Worm (Caenorhabditis elegans) whole organism, young adult: ENCODE data around the gene srlf-36.

Source experiments
- B0261.1 ChIP-seq: sonication (generic microtip); optimal IDR thresholded peaks from 2 replicates; lab custom pipeline; 2016; ENCODE audit warnings: mild to moderate bottlenecking, missing genetic modification characterization, moderate library complexity, missing compliant biosample characterization
- B0336.3 ChIP-seq: fragments of 200-800 bp; sonication (Bioruptor generic); IDR thresholded peaks from 2 replicates; pipeline ENCODE4 v1.3.6; 2022; ENCODE audit warnings: missing genetic modification characterization, missing compliant biosample characterization
- C17E4.6 ChIP-seq: fragments of 200-800 bp; sonication (Bioruptor generic); IDR thresholded peaks from 2 replicates; pipeline ENCODE4 v1.3.6; 2022; ENCODE audit warnings: missing genetic modification reagents, missing genetic modification characterization, missing compliant biosample characterization
- D2030.7 ChIP-seq: fragments of 200-800 bp; sonication (Bioruptor generic); IDR thresholded peaks from 2 replicates; pipeline ENCODE4 v1.3.6; 2022; ENCODE audit warnings: missing genetic modification reagents, missing genetic modification characterization, missing compliant biosample characterization
- F10E7.11 ChIP-seq: sonication (generic microtip); optimal IDR thresholded peaks from 2 replicates; lab custom pipeline; 2017; ENCODE audit warnings: mild to moderate bottlenecking, missing genetic modification characterization, moderate library complexity, missing compliant biosample characterization
- F23B12.7 ChIP-seq: sonication (generic microtip); optimal IDR thresholded peaks from 2 replicates; lab custom pipeline; 2017; ENCODE audit warnings: missing genetic modification characterization, mild to moderate bottlenecking, missing compliant biosample characterization, antibody characterized with exemption, moderate library complexity; ENCODE audit not compliant: insufficient read depth
- F37B4.10 ChIP-seq: fragments of 200-800 bp; sonication (Bioruptor generic); IDR thresholded peaks from 2 replicates; pipeline ENCODE4 v1.3.6; 2022; ENCODE audit warnings: missing genetic modification characterization, missing compliant biosample characterization
- F49E8.2 ChIP-seq: sonication (generic microtip); optimal IDR thresholded peaks from 3 replicates; lab custom pipeline; 2017; ENCODE audit warnings: missing genetic modification characterization, mild to moderate bottlenecking, missing compliant biosample characterization, antibody characterized with exemption, moderate library complexity; ENCODE audit not compliant: insufficient read depth
- K12H6.12 ChIP-seq: fragments of 200-800 bp; sonication (Bioruptor generic); optimal IDR thresholded peaks from 2 replicates; lab custom pipeline; 2018; ENCODE audit warnings: mild to moderate bottlenecking, missing genetic modification characterization, missing compliant biosample characterization
- T07F8.4 ChIP-seq: sonication (generic microtip); optimal IDR thresholded peaks from 2 replicates; lab custom pipeline; 2016; ENCODE audit warnings: mild to moderate bottlenecking, missing genetic modification characterization, moderate library complexity, missing compliant biosample characterization
- Y79H2A.3 ChIP-seq: fragments of 200-800 bp; sonication (Bioruptor generic); conservative IDR thresholded peaks from 2 replicates; pipeline ENCODE4 v1.3.6; 2022; ENCODE audit warnings: missing genetic modification reagents, missing genetic modification characterization, missing compliant biosample characterization
- attf-6 ChIP-seq: fragments of 200-800 bp; sonication (Bioruptor generic); IDR thresholded peaks from 2 replicates; pipeline ENCODE4 v1.3.6; 2022; ENCODE audit warnings: missing genetic modification reagents, missing genetic modification characterization, missing compliant biosample characterization
- cebp-2 ChIP-seq: fragments of 200-800 bp; sonication (Bioruptor generic); IDR thresholded peaks from 2 replicates; pipeline ENCODE4 v1.3.6; 2022; ENCODE audit warnings: missing genetic modification characterization, missing compliant biosample characterization
- ceh-100 ChIP-seq: fragments of 200-800 bp; sonication (Bioruptor generic); IDR thresholded peaks from 2 replicates; pipeline ENCODE4 v1.3.6; 2022; ENCODE audit warnings: missing genetic modification reagents, missing genetic modification characterization, missing compliant biosample characterization
- ceh-27 ChIP-seq: fragments of 200-800 bp; sonication (Bioruptor generic); optimal IDR thresholded peaks from 2 replicates; lab custom pipeline; 2018; ENCODE audit warnings: mild to moderate bottlenecking, missing genetic modification characterization, moderate library complexity, missing compliant biosample characterization
- ceh-58 ChIP-seq: fragments of 200-800 bp; sonication (Bioruptor generic); IDR thresholded peaks from 2 replicates; pipeline ENCODE4 v1.3.6; 2022; ENCODE audit warnings: missing genetic modification characterization, missing compliant biosample characterization
- die-1 ChIP-seq: sonication (generic microtip); optimal IDR thresholded peaks from 2 replicates; lab custom pipeline; 2016; ENCODE audit warnings: missing genotype, mild to moderate bottlenecking, missing genetic modification characterization, missing compliant biosample characterization
- dpff-1 ChIP-seq: sonication (generic microtip); optimal IDR thresholded peaks from 2 replicates; lab custom pipeline; 2017; ENCODE audit warnings: mild to moderate bottlenecking, missing genetic modification characterization, missing compliant biosample characterization
- dpl-1 ChIP-seq: fragments of 150-350 bp; optimal IDR thresholded peaks from 2 replicates; lab custom pipeline; 2014; ENCODE audit warnings: missing biosample characterization, missing genetic modification reagents, missing genetic modification characterization
- fkh-3 ChIP-seq: sonication (generic microtip); optimal IDR thresholded peaks from 2 replicates; lab custom pipeline; 2016; ENCODE audit warnings: mild to moderate bottlenecking, missing genetic modification characterization, missing compliant biosample characterization
- hrde-1 ChIP-seq: sonication (generic microtip); optimal IDR thresholded peaks from 2 replicates; lab custom pipeline; 2016; ENCODE audit warnings: missing genetic modification characterization, mild to moderate bottlenecking, missing compliant biosample characterization, moderate library complexity, missing genotype, missing genetic modification reagents, borderline replicate concordance
- hsf-1 ChIP-seq: fragments of 200-800 bp; sonication (Bioruptor generic); IDR thresholded peaks from 2 replicates; pipeline ENCODE4 v1.3.6; 2022; ENCODE audit warnings: missing genetic modification reagents, missing genetic modification characterization, missing compliant biosample characterization
- let-526 ChIP-seq: fragments of 200-800 bp; sonication (Bioruptor generic); IDR thresholded peaks from 2 replicates; pipeline ENCODE4 v1.3.6; 2022; ENCODE audit warnings: missing genetic modification reagents, missing genetic modification characterization, missing compliant biosample characterization
- let-607 ChIP-seq, 2 experiments: fragments of 200-800 bp in 1 of 2; sonication (Bioruptor generic) in 1 of 2; sonication (generic microtip) in 1 of 2; optimal IDR thresholded peaks; 2 replicates each; lab custom pipeline; 2016 to 2018; ENCODE audit warnings: mild to moderate bottlenecking in 2 of 2, missing compliant biosample characterization in 2 of 2, missing genetic modification characterization in 2 of 2, moderate library complexity in 2 of 2, missing genotype in 1 of 2
- lin-26 ChIP-seq: fragments of 200-800 bp; sonication (Bioruptor generic); IDR thresholded peaks from 2 replicates; pipeline ENCODE4 v1.3.6; 2022; ENCODE audit warnings: missing genetic modification reagents, missing genetic modification characterization, missing compliant biosample characterization
- lin-54 ChIP-seq: fragments of 200-800 bp; sonication (Bioruptor generic); optimal IDR thresholded peaks from 2 replicates; lab custom pipeline; 2018; ENCODE audit warnings: mild to moderate bottlenecking, missing genetic modification characterization, missing compliant biosample characterization
- lsy-27 ChIP-seq: sonication (generic microtip); optimal IDR thresholded peaks from 2 replicates; lab custom pipeline; 2017; ENCODE audit warnings: missing genetic modification characterization, mild to moderate bottlenecking, missing compliant biosample characterization, antibody characterized with exemption, missing genotype, borderline replicate concordance; ENCODE audit not compliant: insufficient read depth
- madf-10 ChIP-seq: sonication (generic microtip); optimal IDR thresholded peaks from 2 replicates; lab custom pipeline; 2016; ENCODE audit warnings: mild to moderate bottlenecking, missing genetic modification characterization, missing compliant biosample characterization
- madf-3 ChIP-seq: fragments of 200-800 bp; sonication (Bioruptor generic); IDR thresholded peaks from 2 replicates; pipeline ENCODE4 v1.3.6; 2022; ENCODE audit warnings: missing genetic modification reagents, missing genetic modification characterization, missing compliant biosample characterization
- mel-28 ChIP-seq: sonication (generic microtip); optimal IDR thresholded peaks from 2 replicates; lab custom pipeline; 2016; ENCODE audit warnings: borderline replicate concordance, mild to moderate bottlenecking, missing genetic modification characterization, missing compliant biosample characterization
- mxl-1 ChIP-seq: sonication (generic microtip); optimal IDR thresholded peaks from 2 replicates; lab custom pipeline; 2016; ENCODE audit warnings: missing genetic modification characterization, missing compliant biosample characterization
- nfya-1 ChIP-seq: sonication (generic microtip); optimal IDR thresholded peaks from 2 replicates; lab custom pipeline; 2017; ENCODE audit warnings: antibody characterized with exemption, missing compliant biosample characterization, missing genetic modification characterization, borderline replicate concordance; ENCODE audit not compliant: insufficient read depth
- nhr-120 ChIP-seq: fragments of 200-800 bp; sonication (Bioruptor generic); IDR thresholded peaks from 2 replicates; pipeline ENCODE4 v1.3.6; 2022; ENCODE audit warnings: missing genetic modification characterization, missing compliant biosample characterization
- nhr-179 ChIP-seq: sonication (generic microtip); optimal IDR thresholded peaks from 2 replicates; lab custom pipeline; 2016; ENCODE audit warnings: mild to moderate bottlenecking, missing genetic modification characterization, missing compliant biosample characterization
- nhr-27 ChIP-seq: fragments of 200-800 bp; sonication (Bioruptor generic); optimal IDR thresholded peaks from 2 replicates; lab custom pipeline; 2018; ENCODE audit warnings: mild to moderate bottlenecking, missing genetic modification characterization, moderate library complexity, missing compliant biosample characterization
- nhr-80 ChIP-seq: sonication (generic microtip); optimal IDR thresholded peaks from 2 replicates; lab custom pipeline; 2016; ENCODE audit warnings: missing genetic modification characterization, missing compliant biosample characterization
- nhr-90 ChIP-seq: sonication (generic microtip); optimal IDR thresholded peaks from 2 replicates; lab custom pipeline; 2016; ENCODE audit warnings: missing genotype, mild to moderate bottlenecking, missing genetic modification characterization, missing compliant biosample characterization
- rcor-1 ChIP-seq: fragments of 200-800 bp; sonication (Bioruptor generic); IDR thresholded peaks from 2 replicates; pipeline ENCODE4 v1.3.6; 2022; ENCODE audit warnings: missing genetic modification reagents, missing genetic modification characterization, missing compliant biosample characterization
- tbx-9 ChIP-seq: sonication (generic microtip); optimal IDR thresholded peaks from 2 replicates; lab custom pipeline; 2016; ENCODE audit warnings: borderline replicate concordance, missing genetic modification characterization, inconsistent platforms, missing compliant biosample characterization
- zfh-2 ChIP-seq: fragments of 200-800 bp; sonication (Bioruptor generic); conservative IDR thresholded peaks from 2 replicates; pipeline ENCODE4 v1.3.6; 2022; ENCODE audit warnings: missing genetic modification reagents, missing genetic modification characterization, missing compliant biosample characterization
- ztf-18 ChIP-seq: sonication (generic microtip); optimal IDR thresholded peaks from 2 replicates; lab custom pipeline; 2016; ENCODE audit warnings: missing genotype, mild to moderate bottlenecking, missing genetic modification characterization, missing compliant biosample characterization
- ztf-25 ChIP-seq: fragments of 200-800 bp; sonication (Bioruptor generic); IDR thresholded peaks from 2 replicates; pipeline ENCODE4 v1.3.6; 2022; ENCODE audit warnings: missing genetic modification reagents, missing genetic modification characterization, missing compliant biosample characterization
- ztf-26 ChIP-seq: sonication (generic microtip); optimal IDR thresholded peaks from 2 replicates; lab custom pipeline; 2017; ENCODE audit warnings: missing genetic modification characterization, missing compliant biosample characterization
- ztf-28 ChIP-seq: fragments of 200-800 bp; sonication (Bioruptor generic); IDR thresholded peaks from 2 replicates; pipeline ENCODE4 v1.3.6; 2022; ENCODE audit warnings: missing genetic modification reagents, missing genetic modification characterization, missing compliant biosample characterization
- ztf-6 ChIP-seq: fragments of 200-800 bp; sonication (Bioruptor generic); IDR thresholded peaks from 2 replicates; pipeline ENCODE4 v1.3.6; 2022; ENCODE audit warnings: missing genetic modification reagents, missing genetic modification characterization, missing compliant biosample characterization

Gene srlf-36

ce11 chrV:617917-618316 is 8.3 kb upstream of the srlf-36 start:
- TF ChIP-seq ceh-27 (GFP tag; lab: Kevin White, UChicago): no peak
- no peak for TF ChIP-seq ceh-58
- no peak for TF ChIP-seq rcor-1 (GFP tag; lab: Robert Waterston, UW)
- no peak for TF ChIP-seq nhr-120 (GFP tag; lab: Robert Waterston, UW)
- no peak for TF ChIP-seq nfya-1 (tag; lab: Kevin White, UChicago)
- no peak for TF ChIP-seq ztf-25 (GFP tag; lab: Robert Waterston, UW)
- TF ChIP-seq zfh-2 (GFP tag; lab: Robert Waterston, UW): no peak
- TF ChIP-seq lin-26 (GFP tag; lab: Robert Waterston, UW): no peak
- TF ChIP-seq mel-28 (tag; lab: Kevin White, UChicago): no peak
- TF ChIP-seq nhr-90: no peak
- no peak for TF ChIP-seq ztf-28 (GFP tag; lab: Robert Waterston, UW)
- no peak for TF ChIP-seq hsf-1
- no peak for TF ChIP-seq B0336.3 (GFP tag; lab: Robert Waterston, UW)
- TF ChIP-seq lsy-27 (tag; lab: Kevin White, UChicago): no peak

- no peak for TF ChIP-seq ztf-18
- TF ChIP-seq nhr-120 (GFP tag; lab: Robert Waterston, UW): no peak
- TF ChIP-seq nhr-27 (tag; lab: Kevin White, UChicago): no peak
- TF ChIP-seq madf-3 (GFP tag; lab: Robert Waterston, UW): no peak
- no peak for TF ChIP-seq attf-6
- TF ChIP-seq dpl-1 (GFP tag; lab: Kevin White, UChicago): no peak
- no peak for TF ChIP-seq ceh-100 (GFP tag; lab: Robert Waterston, UW)
- no peak for TF ChIP-seq mxl-1
- TF ChIP-seq let-526 (GFP tag; lab: Robert Waterston, UW): no peak
- no peak for TF ChIP-seq F10E7.11 (tag; lab: Kevin White, UChicago)
- no peak for TF ChIP-seq D2030.7 (GFP tag; lab: Robert Waterston, UW)
- TF ChIP-seq T07F8.4 (tag; lab: Kevin White, UChicago): no peak
- TF ChIP-seq F49E8.2 (tag; lab: Kevin White, UChicago): no peak
- TF ChIP-seq rcor-1 (GFP tag; lab: Robert Waterston, UW): no peak
- TF ChIP-seq lin-26 (GFP tag; lab: Robert Waterston, UW): no peak
- TF ChIP-seq madf-10: no peak
- TF ChIP-seq lin-54 (GFP tag; lab: Kevin White, UChicago): no peak
- TF ChIP-seq nhr-90: no peak
- TF ChIP-seq ztf-26: no peak
Measured at ce11 chrV:615275-615674, 5.7 kb upstream of the srlf-36 start, which contains the start of gene F48G7.13. TSS of gene F48G7.13 (plus strand) at chrV:615575.

ce11 chrV:610217-610616 is 646 bp upstream of the srlf-36 start, which contains the start of gene nhr-90:
TSS of gene nhr-90 (plus strand) at chrV:610512.
- TF ChIP-seq madf-10: no peak
- no peak for TF ChIP-seq lin-26 (GFP tag; lab: Robert Waterston, UW)
- TF ChIP-seq F37B4.10 (GFP tag; lab: Robert Waterston, UW): no peak
- TF ChIP-seq lin-54 (GFP tag; lab: Kevin White, UChicago): no peak
- TF ChIP-seq let-607 (tag; optimal IDR thresholded peaks at IDR 0.05; lab: Kevin White, UChicago): no peak
- TF ChIP-seq tbx-9: no peak
- no peak for TF ChIP-seq F23B12.7 (tag; lab: Kevin White, UChicago)
- TF ChIP-seq hrde-1 (tag; lab: Kevin White, UChicago): no peak
- no peak for TF ChIP-seq dpff-1 (tag; lab: Kevin White, UChicago)
- TF ChIP-seq fkh-3 (tag; lab: Kevin White, UChicago): no peak
- TF ChIP-seq K12H6.12: no peak
- TF ChIP-seq rcor-1 (GFP tag; lab: Robert Waterston, UW): no peak
- no peak for TF ChIP-seq B0261.1 (tag; lab: Kevin White, UChicago)
- no peak for TF ChIP-seq C17E4.6 (GFP tag; lab: Robert Waterston, UW)
- TF ChIP-seq nhr-80 (tag; lab: Kevin White, UChicago): no peak
- TF ChIP-seq nhr-179 (tag; lab: Kevin White, UChicago): no peak
- TF ChIP-seq die-1 (tag; lab: Kevin White, UChicago): no peak
- no peak for TF ChIP-seq ztf-6 (GFP tag; lab: Robert Waterston, UW)
- no peak for TF ChIP-seq cebp-2 (GFP tag; lab: Robert Waterston, UW)
- TF ChIP-seq Y79H2A.3 (GFP tag; lab: Robert Waterston, UW): no peak
